Fruit fly (Drosophila melanogaster): ENCODE results near the gene mus201.
A peak's percentile ranks its signal among the peaks of the same experiment; 100 is the strongest.

mus201 gene

DNA sequence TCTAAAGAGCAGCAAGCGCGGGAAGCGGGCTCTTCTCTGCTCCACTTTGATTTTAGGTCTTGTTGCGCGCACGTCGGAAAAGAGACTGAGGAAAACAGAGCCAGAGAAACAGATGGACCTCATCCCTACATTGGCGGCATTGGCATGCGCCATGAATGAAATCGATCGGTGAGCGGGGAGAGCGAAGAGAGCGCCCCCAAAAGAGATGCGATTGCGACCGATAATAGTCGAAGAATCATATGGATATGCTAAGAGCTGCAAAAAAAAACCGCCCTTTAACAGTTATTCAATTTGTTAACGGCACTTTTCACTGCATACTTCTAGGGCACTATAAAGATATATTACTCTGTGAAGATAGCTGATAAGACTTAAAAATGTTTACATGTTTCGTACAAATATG is 4.5 kb upstream of the mus201 start, which contains the start of gene grk:
TSS of gene grk (minus strand) at position 87 of the 400 bp plus-strand sequence.
- TF ChIP-seq CG17801 (GFP tag; optimal IDR thresholded peaks at IDR 0.05; ENCODE audit: partially characterized antibody) = no peak

DNA sequence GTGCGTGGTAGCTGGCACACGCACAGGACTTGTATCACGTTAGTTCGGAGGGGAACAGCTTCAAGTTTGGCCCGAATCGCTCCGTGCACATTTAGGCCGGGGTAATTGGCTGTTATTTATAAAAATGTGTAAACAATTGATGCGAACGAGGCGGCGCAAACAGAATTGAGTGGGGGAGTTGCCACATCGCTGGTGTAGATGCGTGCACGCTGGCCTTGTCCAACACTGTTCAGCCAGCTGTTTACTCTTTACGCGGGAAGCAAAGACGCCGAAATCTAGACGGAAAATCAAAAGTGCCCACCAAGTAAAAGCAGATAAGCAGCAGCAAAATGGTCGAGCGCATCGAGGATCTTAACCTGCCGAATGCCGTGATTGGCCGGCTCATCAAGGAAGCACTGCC is 793 bp upstream of the mus201 start, which contains the start of the genes D12 and Chrac-14:
TSS of gene D12 (minus strand) at position 190 of the 400 bp plus-strand sequence.
TSS of gene Chrac-14 (plus strand) at position 230 of the 400 bp plus-strand sequence.
- TF ChIP-seq CG17801 (GFP tag; optimal IDR thresholded peaks at IDR 0.05; ENCODE audit: partially characterized antibody) = no peak

DNA sequence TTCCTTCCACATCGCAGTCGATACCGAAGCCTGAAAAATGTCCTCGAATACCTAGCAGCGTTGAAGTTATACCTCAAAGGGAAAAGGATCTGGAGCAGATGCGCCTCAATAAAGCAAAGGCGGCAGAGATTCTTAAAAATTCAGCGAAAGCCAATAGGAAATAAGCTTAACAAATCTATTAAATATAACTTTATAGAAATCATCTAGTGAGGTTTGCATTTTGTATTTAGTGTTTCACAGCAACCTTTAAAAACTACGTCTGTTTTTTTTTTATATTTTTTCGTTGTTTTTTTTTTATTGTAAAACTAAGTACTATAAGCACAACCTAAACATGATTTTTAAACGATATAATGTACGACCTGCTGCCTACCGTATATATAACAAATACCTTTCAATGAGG is 4.2 kb downstream of the mus201 start, which contains the start of gene CG31897:
TSS of gene CG31897 (plus strand) at position 301 of the 400 bp plus-strand sequence.
- no peak for TF ChIP-seq CG17801 (GFP tag; optimal IDR thresholded peaks at IDR 0.05; ENCODE audit: partially characterized antibody)

DNA sequence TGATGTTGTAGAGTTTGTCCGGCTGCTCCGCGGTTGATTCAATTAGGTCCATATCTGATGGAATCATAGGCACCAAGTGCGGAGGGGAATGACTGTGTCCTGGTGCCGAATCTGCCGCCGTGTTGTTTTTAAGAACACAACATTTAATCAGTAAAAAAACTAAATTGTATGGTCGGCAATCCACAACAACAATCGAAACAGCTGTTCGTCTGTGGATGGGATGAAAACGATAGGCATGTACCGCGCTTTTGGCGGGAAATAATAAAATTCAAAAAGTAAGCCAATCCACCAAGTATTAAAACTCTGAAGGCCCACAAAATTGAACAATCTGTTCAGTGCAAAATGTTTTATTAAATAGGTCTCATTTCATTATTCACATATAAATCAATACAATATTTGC is 11.4 kb downstream of the mus201 start, which contains the start of gene Aasdh:
TSS of gene Aasdh (minus strand) at position 219 of the 400 bp plus-strand sequence.
- TF ChIP-seq CG17801 (GFP tag; optimal IDR thresholded peaks at IDR 0.05; ENCODE audit: partially characterized antibody) = no peak

DNA sequence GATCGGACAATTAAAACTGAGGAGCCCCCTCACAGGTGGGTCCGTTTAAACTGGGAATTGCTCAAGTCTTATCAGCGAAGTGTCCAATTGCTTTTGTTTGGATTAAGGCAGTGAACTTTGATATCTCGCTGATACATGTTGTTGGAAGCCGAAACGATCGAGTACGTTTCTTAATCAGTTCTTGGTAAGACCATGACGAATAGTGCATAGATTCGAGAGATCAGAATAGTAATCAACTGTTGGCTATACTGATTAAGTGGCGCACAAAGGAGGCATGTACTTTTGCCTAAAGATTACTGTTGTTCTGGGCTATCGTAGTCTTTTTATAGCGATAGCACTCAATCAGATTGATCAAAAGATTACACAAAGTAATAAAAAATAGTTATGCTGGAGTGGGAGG is 13.5 kb downstream of the mus201 start:
- no peak for TF ChIP-seq CG17801 (GFP tag; optimal IDR thresholded peaks at IDR 0.05; ENCODE audit: partially characterized antibody)

DNA sequence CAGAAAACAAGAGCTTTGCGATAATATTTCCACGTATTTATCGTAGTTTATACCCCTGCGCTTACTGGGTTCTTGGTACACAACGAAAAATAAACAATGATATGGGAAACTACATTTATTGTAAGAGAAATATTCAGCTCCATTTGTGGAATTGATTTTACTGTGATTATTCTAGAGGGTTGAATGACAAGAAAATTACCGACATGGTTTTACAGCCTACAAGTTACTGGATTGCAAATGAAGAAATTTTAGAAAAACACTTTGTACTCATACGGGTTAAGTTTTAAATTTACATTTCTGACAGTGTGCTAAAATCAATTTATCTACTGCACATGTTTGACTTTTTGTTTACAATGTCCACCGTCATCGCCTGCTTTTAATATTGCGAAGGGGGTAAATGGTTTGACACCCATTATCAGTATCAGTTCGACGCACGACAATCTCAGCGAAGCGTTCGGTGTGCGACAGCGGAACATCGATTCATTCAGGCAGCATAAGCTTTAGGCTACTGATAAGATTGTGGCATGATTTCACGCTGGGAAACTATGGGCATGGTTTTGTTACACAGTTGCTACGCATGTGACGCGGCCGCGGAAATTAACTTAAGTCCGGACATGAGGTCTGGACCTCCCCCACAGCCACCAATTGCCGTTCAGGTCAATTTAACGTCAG is 23.9 kb downstream of the mus201 start:
- TF ChIP-seq CG17801 (GFP tag; optimal IDR thresholded peaks at IDR 0.05; ENCODE audit: partially characterized antibody) = no peak

DNA sequence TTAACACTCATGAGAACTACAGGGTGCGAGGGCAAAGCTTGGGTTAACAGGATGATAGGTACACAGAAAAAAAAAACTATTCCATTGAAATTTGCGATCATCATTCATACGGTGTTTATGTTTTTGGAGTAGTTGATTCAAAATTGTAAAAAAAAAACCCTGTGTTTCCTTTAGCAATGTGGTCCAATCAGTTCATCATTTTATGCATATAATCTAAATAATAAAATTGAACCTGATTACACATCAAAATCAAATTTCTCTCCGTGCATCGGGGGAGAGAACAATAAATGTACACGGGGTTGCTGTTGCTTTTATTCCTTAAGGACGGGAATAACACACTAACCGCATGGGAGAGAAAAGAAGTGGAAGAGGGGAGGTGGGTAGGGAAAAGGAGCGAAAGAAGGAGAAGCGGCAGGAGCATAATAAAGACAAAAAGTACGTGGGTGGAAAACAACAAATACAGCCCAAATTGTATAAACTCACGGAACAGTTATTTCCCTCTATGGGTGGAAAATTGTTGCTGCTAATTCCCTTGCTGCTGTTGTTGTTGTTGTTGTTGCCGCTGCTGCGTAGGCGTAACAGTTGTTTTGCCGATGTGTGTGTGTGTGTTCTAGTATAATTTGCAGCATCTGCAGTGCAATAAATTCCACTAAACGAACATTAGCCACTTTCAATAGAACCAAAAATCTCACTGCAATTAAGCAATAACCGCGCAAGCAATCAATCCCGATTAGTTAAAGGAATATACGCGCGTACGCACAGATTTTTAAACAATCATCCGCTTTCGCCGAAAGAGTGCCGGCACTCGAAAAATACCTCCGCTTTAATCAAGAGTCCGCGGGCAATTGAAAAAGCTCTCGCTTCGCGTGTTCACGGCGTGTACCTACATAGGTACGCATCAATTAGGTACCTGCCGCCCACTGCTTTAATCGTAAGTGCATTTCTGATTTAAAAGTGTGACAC is 25.5 kb downstream of the mus201 start, which contains the start of gene Agpat2:
TSS of gene Agpat2 (minus strand) at position 851 of the 963 bp plus-strand sequence.
- no peak for TF ChIP-seq CG17801 (GFP tag; optimal IDR thresholded peaks at IDR 0.05; ENCODE audit: partially characterized antibody)

DNA sequence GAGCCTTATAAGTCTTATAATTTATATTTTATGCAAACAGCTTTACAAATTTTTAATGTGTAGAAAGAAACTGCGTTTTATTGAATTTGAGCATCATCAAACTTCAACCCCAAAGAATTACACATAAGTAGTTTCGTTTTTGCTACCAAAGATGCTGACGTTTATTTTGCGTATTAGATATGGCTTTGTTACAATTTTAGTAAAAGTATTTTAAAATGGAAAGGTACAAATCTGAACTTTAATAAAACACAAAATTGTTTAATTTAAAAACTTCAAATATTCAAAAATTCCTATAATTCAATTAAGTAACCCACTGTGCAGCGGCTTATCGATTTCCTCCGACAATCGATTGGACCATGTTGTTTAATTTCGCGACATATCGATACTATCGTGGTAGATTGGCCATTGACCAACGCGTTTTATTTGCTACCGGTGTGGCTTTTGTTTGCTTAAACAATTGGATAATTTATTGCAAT is 26.2 kb downstream of the mus201 start, which contains the start of gene prg:
TSS of gene prg (plus strand) at position 382 of the 476 bp plus-strand sequence.
- TF ChIP-seq CG17801 (GFP tag; optimal IDR thresholded peaks at IDR 0.05; ENCODE audit: partially characterized antibody) = peak; percentile 78

DNA sequence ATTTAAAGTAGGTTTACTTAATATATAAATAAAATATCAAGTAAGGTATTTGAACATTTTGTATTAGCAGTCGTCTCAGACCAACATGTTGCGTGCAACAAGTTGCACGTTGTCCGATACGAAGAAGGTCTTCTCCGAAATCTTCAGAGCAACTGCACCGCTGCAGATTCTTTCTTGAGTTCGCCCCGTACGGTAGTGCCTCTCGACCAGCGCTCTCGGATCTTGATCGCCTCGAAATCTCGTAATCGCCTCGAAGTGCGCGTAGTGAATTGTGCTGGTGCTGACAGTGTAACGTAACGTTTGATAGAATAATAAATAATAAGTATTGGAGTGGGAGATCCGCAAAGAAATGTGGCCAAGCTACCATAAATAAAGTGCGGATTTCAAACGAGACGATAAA is 28.7 kb downstream of the mus201 start, which contains the start of gene dachs:
TSS of gene dachs (plus strand) at position 175 of the 400 bp plus-strand sequence.
- TF ChIP-seq CG17801 (GFP tag; optimal IDR thresholded peaks at IDR 0.05; ENCODE audit: partially characterized antibody) = no peak

DNA sequence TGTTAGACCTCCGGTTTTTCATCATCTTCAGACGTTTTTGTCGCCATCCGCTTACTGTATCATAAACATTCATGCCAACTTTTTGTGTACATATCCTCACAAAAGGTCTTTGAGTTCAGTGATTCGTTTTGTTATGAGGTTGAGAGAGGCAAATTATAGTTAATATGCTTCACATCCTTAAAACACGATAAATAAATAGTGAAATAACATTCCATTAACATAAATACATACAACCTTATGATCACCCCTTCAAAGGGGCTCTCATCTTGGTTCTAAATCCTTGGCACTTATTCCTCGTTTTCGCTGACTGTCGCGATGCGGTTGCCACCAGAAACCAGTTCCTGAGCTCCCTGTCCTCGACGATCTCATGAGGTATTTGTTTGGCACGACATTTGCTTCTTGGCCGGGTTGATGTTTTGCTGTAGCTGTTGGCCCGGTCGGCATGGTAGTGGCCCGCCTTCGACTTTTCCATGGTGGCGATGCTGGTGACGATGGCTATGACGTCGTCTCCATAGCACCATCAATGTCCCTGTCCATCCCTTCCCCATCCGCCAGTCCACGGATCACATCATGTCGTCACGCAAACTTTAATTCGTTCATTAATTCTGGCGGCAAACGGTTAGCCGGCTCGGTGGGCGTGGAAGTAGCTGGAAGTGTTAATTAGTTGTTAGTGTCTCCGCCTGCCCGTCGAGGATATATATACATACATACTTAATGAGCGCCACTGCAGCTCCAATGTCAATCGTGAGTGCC is 31.1 kb downstream of the mus201 start:
- TF ChIP-seq CG17801 (GFP tag; optimal IDR thresholded peaks at IDR 0.05; ENCODE audit: partially characterized antibody) = no peak

DNA sequence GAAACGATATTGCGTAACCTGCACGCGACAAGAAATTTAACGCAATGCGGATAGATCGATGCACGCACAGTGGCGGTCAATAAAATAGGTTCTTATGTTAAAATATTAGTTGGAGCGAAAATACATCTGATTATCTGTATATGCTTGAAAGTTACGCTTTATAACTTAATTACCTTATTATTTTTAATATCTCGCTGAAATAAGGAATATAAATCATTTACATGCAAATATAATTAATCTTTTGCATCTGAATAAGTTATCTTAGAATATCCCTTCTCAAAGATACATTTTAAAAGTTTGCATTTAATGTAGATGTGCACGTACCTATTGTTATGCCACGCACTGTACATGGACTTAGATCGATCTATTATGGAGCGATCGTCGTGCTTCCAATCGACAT is 33.7 kb downstream of the mus201 start:
- TF ChIP-seq CG17801 (GFP tag; optimal IDR thresholded peaks at IDR 0.05; ENCODE audit: partially characterized antibody) = no peak

DNA sequence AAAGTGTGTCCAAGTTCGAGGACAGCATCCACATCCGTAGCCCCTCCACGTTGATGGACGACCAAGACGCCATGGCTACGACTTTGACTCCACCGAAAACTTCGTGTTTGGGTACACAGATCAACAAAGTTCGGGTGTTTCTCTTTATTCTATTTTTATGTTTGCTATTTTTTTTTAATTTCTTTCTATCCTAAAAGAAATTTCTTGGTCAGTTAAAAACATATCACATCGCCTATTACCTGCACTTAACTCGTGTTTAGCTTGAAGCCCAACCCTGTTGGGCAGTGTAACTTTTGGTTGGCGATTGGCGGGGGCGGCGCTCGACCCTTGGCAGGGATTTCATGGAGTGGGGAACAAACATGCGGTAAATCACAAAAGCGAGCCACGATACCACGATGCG is 35.5 kb downstream of the mus201 start:
- TF ChIP-seq CG17801 (GFP tag; optimal IDR thresholded peaks at IDR 0.05; ENCODE audit: partially characterized antibody) = no peak

DNA sequence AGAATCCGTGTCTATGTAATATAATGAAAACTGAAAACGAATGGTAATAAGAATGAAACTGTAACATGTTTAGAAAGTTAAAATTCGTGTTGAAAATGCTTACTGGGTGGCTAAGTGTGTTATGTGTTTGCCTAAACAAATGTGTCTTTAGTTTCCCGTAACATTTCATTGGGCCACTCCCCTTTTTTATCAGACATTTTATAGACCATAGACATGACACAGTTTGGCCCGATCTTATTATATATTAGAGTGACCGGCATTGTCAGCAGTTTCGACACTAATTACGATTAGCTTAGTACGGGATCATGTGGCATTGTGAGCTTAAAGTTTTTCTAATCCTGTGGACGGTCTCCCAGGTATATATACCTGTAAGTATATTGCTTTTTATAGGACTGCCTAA is 39.1 kb downstream of the mus201 start, which contains the start of gene CheA29a:
TSS of gene CheA29a (plus strand) at position 301 of the 400 bp plus-strand sequence.
- no peak for TF ChIP-seq CG17801 (GFP tag; optimal IDR thresholded peaks at IDR 0.05; ENCODE audit: partially characterized antibody)

DNA sequence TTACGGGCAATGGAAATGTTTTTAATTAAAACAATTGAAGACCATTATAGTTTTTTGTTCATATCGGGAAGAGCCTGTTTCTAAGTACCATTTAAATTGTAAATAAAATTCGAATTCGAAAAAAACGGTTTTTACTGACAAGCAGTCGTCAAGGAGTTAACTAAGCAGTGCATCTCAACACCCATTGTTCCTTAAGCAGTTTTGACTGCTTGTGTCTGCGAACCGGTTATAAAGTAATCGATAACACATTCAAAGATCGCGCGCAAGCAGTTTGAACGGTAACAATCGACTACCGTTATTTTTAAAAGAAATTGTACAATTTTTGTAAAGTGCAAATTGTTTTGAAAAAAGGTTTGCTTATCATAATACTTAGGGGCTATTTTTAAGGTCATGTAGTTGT is 40.0 kb downstream of the mus201 start:
- TF ChIP-seq CG17801 (GFP tag; optimal IDR thresholded peaks at IDR 0.05; ENCODE audit: partially characterized antibody) = no peak

Measured in ovary, adult (tissue).